Fruit fly (Drosophila melanogaster): ENCODE measurements around the gene side-VII.

side-VII gene

dm6 chr3R:9767620-9768592, 28.1 kb upstream of the side-VII start, which contains the start of gene Naa80 (continued):
- TF ChIP-seq fd102C (GFP tag; optimal IDR thresholded peaks at IDR 0.05) (no peak), Sry-δ (GFP tag; optimal IDR thresholded peaks at IDR 0.05) (peak; percentile 54), HLH54F (GFP tag; optimal IDR thresholded peaks at IDR 0.05) (peak; percentile 83), CG1024 (GFP tag; IDR thresholded peaks at IDR 0.05) (peak; percentile 48; the same call in 1 of the 2 replicates), insv (GFP tag; optimal IDR thresholded peaks at IDR 0.05) (peak in 1 of 2 experiments; percentile 41), z (GFP tag; IDR thresholded peaks at IDR 0.05) (no peak), Adf1 (GFP tag; IDR thresholded peaks at IDR 0.05) (peak; percentile 67), CG11695 (GFP tag; IDR thresholded peaks at IDR 0.05) (no peak), org-1 (GFP tag; optimal IDR thresholded peaks at IDR 0.05) (no peak), ems (GFP tag; optimal IDR thresholded peaks at IDR 0.05) (peak; percentile 75), CG17912 (GFP tag; optimal IDR thresholded peaks at IDR 0.05) (peak; percentile 82), CG7556 (GFP tag; optimal IDR thresholded peaks at IDR 0.05) (peak; percentile 48), CG3163 (GFP tag; optimal IDR thresholded peaks at IDR 0.05) (peak; percentile 67), CG3726 (GFP tag; IDR thresholded peaks at IDR 0.05) (no peak), Ravus (GFP tag; IDR thresholded peaks at IDR 0.05) (no peak; the same call in 1 of the 2 replicates), h (optimal IDR thresholded peaks at IDR 0.05) (no peak), pnt (GFP tag; optimal IDR thresholded peaks at IDR 0.05) (peak; percentile 44), CG33557 (GFP tag; optimal IDR thresholded peaks at IDR 0.05) (no peak), Blimp-1 (GFP tag; optimal IDR thresholded peaks at IDR 0.05) (no peak), Drgx (GFP tag; IDR thresholded peaks at IDR 0.05) (peak; percentile 11; the same call in 1 of the 2 replicates), CG4404 (GFP tag; IDR thresholded peaks at IDR 0.05) (0 out of 2 replicates have a peak, but pooled peaks have one; percentile 11), CG12659 (GFP tag; optimal IDR thresholded peaks at IDR 0.05) (peak; percentile 89), CG8388 (GFP tag; optimal IDR thresholded peaks at IDR 0.05) (peak; percentile 23), dpn (GFP tag; optimal IDR thresholded peaks at IDR 0.05) (peak; percentile 77), Mrtf (GFP tag; IDR thresholded peaks at IDR 0.05) (no peak), usp (GFP tag; optimal IDR thresholded peaks at IDR 0.05) (no peak), zf30C (GFP tag; optimal IDR thresholded peaks at IDR 0.05) (no peak), Hey (tag; optimal IDR thresholded peaks at IDR 0.05) (peak; percentile 14), al (GFP tag; IDR thresholded peaks at IDR 0.05) (peak; percentile 61), ERR (GFP tag; optimal IDR thresholded peaks at IDR 0.05) (peak; percentile 82), crp (GFP tag; optimal IDR thresholded peaks at IDR 0.05) (peak in 1 of 2 experiments; percentile 45), Trl (optimal IDR thresholded peaks at IDR 0.05) (no peak), Trl (GFP tag; optimal IDR thresholded peaks at IDR 0.05) (peak; percentile 83), zfh1 (GFP tag; IDR thresholded peaks at IDR 0.05) (peak; percentile 64), CG3065 (GFP tag; optimal IDR thresholded peaks at IDR 0.05) (peak; percentile 36), H15 (GFP tag; IDR thresholded peaks at IDR 0.05) (peak; percentile 53; the same call in 1 of the 3 replicates), CG18011 (GFP tag; optimal IDR thresholded peaks at IDR 0.05) (peak; percentile 65), CG8944 (GFP tag; optimal IDR thresholded peaks at IDR 0.05) (peak; percentile 77), CG4854 (GFP tag; optimal IDR thresholded peaks at IDR 0.05) (peak; percentile 27), gro (GFP tag; optimal IDR thresholded peaks at IDR 0.05) (peak; percentile 90), CG2678 (tag; optimal IDR thresholded peaks at IDR 0.05) (no peak), Atf-2 (GFP tag; optimal IDR thresholded peaks at IDR 0.05) (no peak), CG15269 (tag; optimal IDR thresholded peaks at IDR 0.05) (peak; percentile 38), CG18599 (GFP tag; optimal IDR thresholded peaks at IDR 0.05) (peak; percentile 74), CG32767 (GFP tag; IDR thresholded peaks at IDR 0.05) (0 out of 2 replicates have a peak, but pooled peaks have one; percentile 25), CG10321 (GFP tag; IDR thresholded peaks at IDR 0.05) (peak; percentile 11; the same call in 1 of the 2 replicates), Antp (GFP tag; optimal IDR thresholded peaks at IDR 0.05) (peak; percentile 89), luna (GFP tag; optimal IDR thresholded peaks at IDR 0.05) (peak; percentile 49), ara (GFP tag; IDR thresholded peaks at IDR 0.05) (peak; percentile 43; the same call in 1 of the 2 replicates)

Measured in whole organism, embryonic.